Fruit fly (Drosophila melanogaster) whole organism, pupa: ENCODE measurements around the gene tara.

Experiments used
- CG10348 ChIP-seq: fragments of 200-800 bp; sonication (Bioruptor generic); IDR thresholded peaks from 2 replicates; pipeline ENCODE4 v1.3.6; 2022; ENCODE audit warnings: missing biosample characterization, missing genetic modification characterization
- CG13204 ChIP-seq: fragments of 200-800 bp; sonication (Bioruptor generic); optimal IDR thresholded peaks from 2 replicates; lab custom pipeline; 2018; ENCODE audit warnings: missing biosample characterization, mild to moderate bottlenecking, missing genetic modification characterization, moderate library complexity
- CG15710 ChIP-seq: fragments of 200-800 bp; sonication (Bioruptor generic); optimal IDR thresholded peaks from 2 replicates; lab custom pipeline; 2018; ENCODE audit warnings: missing biosample characterization, mild to moderate bottlenecking, missing genetic modification characterization, moderate library complexity
- CG17806 ChIP-seq: fragments of 200-800 bp; sonication (Bioruptor generic); optimal IDR thresholded peaks from 2 replicates; lab custom pipeline; 2018; ENCODE audit warnings: missing biosample characterization, mild to moderate bottlenecking, missing genetic modification characterization, moderate library complexity
- CG34367 ChIP-seq: fragments of 200-800 bp; sonication (Bioruptor generic); optimal IDR thresholded peaks from 2 replicates; lab custom pipeline; 2018; ENCODE audit warnings: missing biosample characterization, mild to moderate bottlenecking, missing genetic modification characterization
- CG4496 ChIP-seq: fragments of 200-800 bp; sonication (Bioruptor generic); IDR thresholded peaks from 3 replicates; pipeline ENCODE4 v1.3.6; 2022; ENCODE audit warnings: missing biosample characterization, missing genetic modification characterization
- CG8159 ChIP-seq: fragments of 200-800 bp; sonication (Bioruptor generic); optimal IDR thresholded peaks from 3 replicates; lab custom pipeline; 2018; ENCODE audit warnings: missing biosample characterization, mild to moderate bottlenecking, missing genetic modification characterization, moderate library complexity
- CG8301 ChIP-seq: fragments of 200-800 bp; sonication (Bioruptor generic); optimal IDR thresholded peaks from 2 replicates; lab custom pipeline; 2018; ENCODE audit warnings: missing biosample characterization, mild to moderate bottlenecking, missing genetic modification characterization
- CG9948 ChIP-seq: fragments of 200-800 bp; sonication (Bioruptor generic); optimal IDR thresholded peaks from 2 replicates; lab custom pipeline; 2018; ENCODE audit warnings: missing biosample characterization, mild to moderate bottlenecking, missing genetic modification characterization, moderate library complexity
- EcR ChIP-seq: fragments of 200-800 bp; sonication (Bioruptor generic); optimal IDR thresholded peaks from 3 replicates; lab custom pipeline; 2019; ENCODE audit warnings: missing biosample characterization, missing genetic modification characterization, mild to moderate bottlenecking, moderate library complexity, missing genetic modification reagents
- Ets98B ChIP-seq: fragments of 200-800 bp; sonication (Bioruptor generic); IDR thresholded peaks from 2 replicates; pipeline ENCODE4 v1.3.6; 2022; ENCODE audit warnings: missing biosample characterization, missing genetic modification characterization
- Snoo ChIP-seq: fragments of 200-800 bp; sonication (Bioruptor generic); optimal IDR thresholded peaks from 3 replicates; lab custom pipeline; 2017; ENCODE audit warnings: missing biosample characterization, mild to moderate bottlenecking, missing genetic modification characterization, inconsistent platforms
- fd96Ca ChIP-seq: fragments of 200-800 bp; sonication (Bioruptor generic); IDR thresholded peaks from 3 replicates; pipeline ENCODE4 v1.3.6; 2022; ENCODE audit warnings: missing biosample characterization, missing genetic modification characterization
- rn ChIP-seq: fragments of 200-800 bp; sonication (Bioruptor generic); IDR thresholded peaks from 2 replicates; pipeline ENCODE4 v1.3.6; 2022; ENCODE audit warnings: missing biosample characterization, missing genetic modification characterization

DNA sequence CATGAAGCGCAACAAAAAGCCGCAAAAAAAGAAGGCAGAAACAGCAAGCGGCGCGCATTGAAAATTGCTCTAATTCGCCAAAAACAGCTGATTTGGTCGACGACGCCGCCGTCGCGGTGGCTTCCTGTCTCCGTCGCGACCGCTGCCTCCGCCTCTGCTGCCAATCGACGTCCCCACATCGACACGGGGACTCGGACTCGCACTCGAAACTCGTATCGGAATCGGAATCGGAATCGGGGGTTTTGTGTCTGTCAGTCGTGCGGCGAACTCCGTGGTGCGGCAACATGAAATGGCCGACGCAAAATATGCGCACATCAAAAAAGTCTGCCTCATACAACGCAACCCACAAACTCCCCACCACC is 26.5 kb downstream of the tara start:
- TF ChIP-seq CG9948 (no peak), CG8159 (tag; lab: Kevin White, UChicago) (no peak), CG8301 (tag; lab: Kevin White, UChicago) (no peak), CG10348 (GFP tag; lab: Robert Waterston, UW) (no peak), Snoo (tag; lab: Kevin White, UChicago) (no peak), EcR (no peak), Ets98B (GFP tag; lab: Robert Waterston, UW) (no peak), CG17806 (tag; lab: Kevin White, UChicago) (no peak), rn (GFP tag; lab: Robert Waterston, UW) (no peak), fd96Ca (no peak), CG13204 (GFP tag; lab: Kevin White, UChicago) (peak; percentile 78), CG34367 (no peak), CG4496 (GFP tag; lab: Robert Waterston, UW) (no peak), CG15710 (tag; lab: Kevin White, UChicago) (no peak)
